Worm (Caenorhabditis elegans) whole organism, mixed stage, embryonic: Measurements from ENCODE around the gene M110.9.

Experiments used
- M03D4.4 ChIP-seq: sonication (generic microtip); optimal IDR thresholded peaks from 2 replicates; lab custom pipeline; 2017; ENCODE audit warnings: mild to moderate bottlenecking, missing genetic modification characterization, missing compliant biosample characterization
- bed-3 ChIP-seq: fragments of 200-800 bp; sonication (Bioruptor generic); optimal IDR thresholded peaks from 3 replicates; lab custom pipeline; 2018; ENCODE audit warnings: mild to moderate bottlenecking, missing genetic modification characterization, moderate library complexity, missing compliant biosample characterization
- blmp-1 ChIP-seq: fragments of 150-350 bp; optimal IDR thresholded peaks from 2 replicates; lab custom pipeline; 2014; ENCODE audit warnings: missing biosample characterization, missing genetic modification characterization
- ceh-39 ChIP-seq: fragments of 150-350 bp; optimal IDR thresholded peaks from 2 replicates; lab custom pipeline; 2014; ENCODE audit warnings: missing biosample characterization, missing genetic modification characterization
- ceh-43 ChIP-seq: fragments of 200-800 bp; sonication (Bioruptor generic); optimal IDR thresholded peaks from 2 replicates; lab custom pipeline; 2018; ENCODE audit warnings: mild to moderate bottlenecking, missing genetic modification characterization, moderate library complexity, missing compliant biosample characterization
- elt-1 ChIP-seq: sonication (generic microtip); optimal IDR thresholded peaks from 2 replicates; lab custom pipeline; 2017; ENCODE audit warnings: missing genetic modification characterization, mild to moderate bottlenecking, missing compliant biosample characterization, antibody characterized with exemption, moderate library complexity, borderline replicate concordance; ENCODE audit not compliant: insufficient read depth
- lsy-2 ChIP-seq: fragments of 150-350 bp; optimal IDR thresholded peaks from 2 replicates; lab custom pipeline; 2014; ENCODE audit warnings: missing biosample characterization, missing genetic modification characterization
- mab-5 ChIP-seq: fragments of 150-350 bp; optimal IDR thresholded peaks from 2 replicates; lab custom pipeline; 2014; ENCODE audit warnings: missing biosample characterization, missing genetic modification characterization
- mls-2 ChIP-seq: sonication (generic microtip); optimal IDR thresholded peaks from 2 replicates; lab custom pipeline; 2016; ENCODE audit warnings: mild to moderate bottlenecking, missing genetic modification characterization, moderate library complexity, missing compliant biosample characterization
- nhr-76 ChIP-seq: sonication (generic microtip); optimal IDR thresholded peaks from 2 replicates; lab custom pipeline; 2017; ENCODE audit warnings: missing biosample characterization, missing genetic modification characterization
- snpc-4 ChIP-seq: fragments of 150-350 bp; optimal IDR thresholded peaks from 2 replicates; lab custom pipeline; 2014; ENCODE audit warnings: missing biosample characterization, missing genetic modification characterization
- unc-120 ChIP-seq: sonication (generic microtip); optimal IDR thresholded peaks from 2 replicates; lab custom pipeline; 2017; ENCODE audit warnings: missing genetic modification characterization, missing compliant biosample characterization; ENCODE audit not compliant: poor library complexity, severe bottlenecking
- unc-62 ChIP-seq: fragments of 150-350 bp; optimal IDR thresholded peaks from 2 replicates; lab custom pipeline; 2014; ENCODE audit warnings: missing biosample characterization, missing genetic modification reagents, missing genetic modification characterization
- ztf-11 ChIP-seq: fragments of 150-350 bp; optimal IDR thresholded peaks from 2 replicates; lab custom pipeline; 2014; ENCODE audit warnings: missing biosample characterization, missing genetic modification characterization

- TF ChIP-seq nhr-76 (tag; lab: Kevin White, UChicago), result no peak
- no peak for TF ChIP-seq blmp-1 (tag; lab: Kevin White, UChicago)
- TF ChIP-seq mab-5, result no peak
- TF ChIP-seq M03D4.4, result no peak
- TF ChIP-seq snpc-4 (tag; lab: Kevin White, UChicago), result no peak
- no peak for TF ChIP-seq unc-62 (GFP tag; lab: Kevin White, UChicago)
- no peak for TF ChIP-seq bed-3 (GFP tag; lab: Kevin White, UChicago)
- no peak for TF ChIP-seq unc-120 (tag; lab: Kevin White, UChicago)
- no peak for TF ChIP-seq mls-2 (tag; lab: Kevin White, UChicago)
- TF ChIP-seq ceh-43 (GFP tag; lab: Kevin White, UChicago), result no peak
- TF ChIP-seq elt-1 (tag; lab: Kevin White, UChicago), result no peak
- no peak for TF ChIP-seq ceh-39
- no peak for TF ChIP-seq lsy-2 (tag; lab: Kevin White, UChicago)
- TF ChIP-seq ztf-11 (tag; lab: Kevin White, UChicago), result no peak
Measured at ce11 chrII:8232489-8232888, 1.4 kb downstream of the M110.9 start, which contains the start of gene M110.7.
